Worm (Caenorhabditis elegans) whole organism, early embryonic: ENCODE results near the gene idpc-3.

Source experiments
- ama-1 ChIP-seq: fragments of 150-350 bp; optimal IDR thresholded peaks from 2 replicates; lab custom pipeline; 2014
- ets-7 ChIP-seq: sonication (generic microtip); optimal IDR thresholded peaks from 2 replicates; lab custom pipeline; 2016; ENCODE audit warnings: missing genotype, missing genetic modification characterization, missing compliant biosample characterization
- hnd-1 ChIP-seq: sonication (generic microtip); optimal IDR thresholded peaks from 2 replicates; lab custom pipeline; 2016; ENCODE audit warnings: missing genetic modification characterization, missing compliant biosample characterization
- scrt-1 ChIP-seq: fragments of 200-800 bp; sonication (Bioruptor generic); IDR thresholded peaks from 2 replicates; pipeline ENCODE4 v1.3.6; 2022; ENCODE audit warnings: missing genetic modification characterization, missing compliant biosample characterization
- sea-1 ChIP-seq: fragments of 200-800 bp; sonication (Bioruptor generic); conservative IDR thresholded peaks from 2 replicates; pipeline ENCODE4 v1.3.6; 2022; ENCODE audit warnings: missing genetic modification characterization, missing compliant biosample characterization
- tbx-37 ChIP-seq: fragments of 200-800 bp; sonication (Bioruptor generic); conservative IDR thresholded peaks from 2 replicates; pipeline ENCODE4 v1.3.6; 2022; ENCODE audit warnings: missing genetic modification reagents, missing genetic modification characterization, missing compliant biosample characterization

ce11 chrV:9616687-9617086 is 12.3 kb downstream of the idpc-3 start:
- TF ChIP-seq tbx-37 (GFP tag; lab: Robert Waterston, UW) (no peak), ama-1 (lab: Kevin White, UChicago) (no peak), sea-1 (GFP tag; lab: Robert Waterston, UW) (no peak), scrt-1 (GFP tag; lab: Robert Waterston, UW) (no peak), ets-7 (no peak), hnd-1 (no peak)
